Worm (Caenorhabditis elegans): ENCODE results near the gene F09E5.3.

The F09E5.3 gene

DNA sequence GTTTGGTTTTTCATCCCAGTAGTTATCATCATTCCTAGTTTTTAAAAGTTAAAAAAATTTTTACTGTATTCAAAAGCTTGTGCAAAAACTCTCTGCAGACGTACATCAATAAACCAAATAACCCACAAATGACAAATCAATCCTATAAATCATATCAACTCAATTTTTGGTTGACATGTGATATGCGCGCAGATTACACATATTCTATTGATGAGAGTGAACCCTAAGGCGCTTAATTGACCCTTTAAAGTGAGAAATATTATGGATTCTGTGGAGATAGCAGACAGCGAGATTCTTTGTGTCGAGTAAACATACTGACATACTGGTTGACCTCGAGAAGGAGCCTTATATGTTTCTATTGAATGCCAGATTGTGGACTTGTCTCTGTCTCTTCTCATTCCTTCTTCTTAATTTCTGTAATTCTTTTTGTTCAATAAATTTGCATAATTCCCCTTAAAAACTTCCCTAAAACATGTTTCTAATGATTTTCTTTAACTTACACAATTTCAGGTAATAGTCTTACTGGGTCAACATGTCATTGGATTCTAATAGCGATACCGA lies 42.5 kb downstream of the F09E5.3 start, which contains the start of gene EEED8.2:
EEED8.2 (plus strand) TSS at position 511 of the 561 bp plus-strand sequence.
- no peak for TF ChIP-seq unc-62 (GFP tag; optimal IDR thresholded peaks at IDR 0.05)

DNA sequence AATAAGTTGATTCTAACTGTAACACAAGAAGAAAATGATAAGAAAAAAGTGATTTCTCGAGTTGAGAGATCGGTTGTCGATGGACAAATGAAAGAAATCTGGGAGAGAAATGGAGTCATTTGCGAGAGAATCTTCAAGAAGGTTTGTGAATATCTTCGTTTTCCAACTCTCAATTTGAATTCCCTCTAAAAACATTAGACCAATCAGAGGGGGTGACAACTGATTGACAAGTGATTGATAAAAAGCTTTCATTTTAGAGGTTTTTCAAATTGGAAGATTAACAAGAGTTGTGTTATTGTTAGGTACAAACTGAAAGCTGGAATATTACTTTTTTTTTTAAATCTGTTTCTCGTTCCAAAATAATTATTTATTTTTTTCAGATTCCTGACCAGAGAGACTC lies 44.1 kb downstream of the F09E5.3 start:
- no peak for TF ChIP-seq unc-62 (GFP tag; optimal IDR thresholded peaks at IDR 0.05)

- no peak for TF ChIP-seq unc-62 (GFP tag; optimal IDR thresholded peaks at IDR 0.05)
These were observed 44.5 kb downstream of the F09E5.3 start for ce11 chrII:5418317-5418716.

DNA sequence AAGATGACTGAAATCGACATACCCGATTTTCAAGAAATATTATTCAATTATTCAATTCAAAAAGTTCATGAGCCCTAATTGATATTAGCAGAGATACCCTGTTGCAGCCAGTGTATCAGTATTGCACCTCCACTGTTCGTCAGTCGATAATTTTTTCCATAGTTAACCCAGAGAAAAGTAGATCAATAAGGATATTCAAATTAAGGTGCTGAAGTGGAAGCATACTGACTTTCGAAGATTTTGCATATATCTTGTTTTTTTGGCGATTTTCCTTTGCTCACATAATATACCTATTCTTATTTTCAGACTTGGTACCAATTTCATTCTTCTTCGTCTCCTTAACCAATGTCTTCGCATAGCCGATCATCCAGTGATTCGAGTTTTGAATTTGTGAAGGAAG lies 45.1 kb downstream of the F09E5.3 start, which contains the start of gene EEED8.15:
EEED8.15 (plus strand) TSS at position 301 of the 400 bp plus-strand sequence.
- TF ChIP-seq unc-62 (GFP tag; optimal IDR thresholded peaks at IDR 0.05) = no peak

DNA sequence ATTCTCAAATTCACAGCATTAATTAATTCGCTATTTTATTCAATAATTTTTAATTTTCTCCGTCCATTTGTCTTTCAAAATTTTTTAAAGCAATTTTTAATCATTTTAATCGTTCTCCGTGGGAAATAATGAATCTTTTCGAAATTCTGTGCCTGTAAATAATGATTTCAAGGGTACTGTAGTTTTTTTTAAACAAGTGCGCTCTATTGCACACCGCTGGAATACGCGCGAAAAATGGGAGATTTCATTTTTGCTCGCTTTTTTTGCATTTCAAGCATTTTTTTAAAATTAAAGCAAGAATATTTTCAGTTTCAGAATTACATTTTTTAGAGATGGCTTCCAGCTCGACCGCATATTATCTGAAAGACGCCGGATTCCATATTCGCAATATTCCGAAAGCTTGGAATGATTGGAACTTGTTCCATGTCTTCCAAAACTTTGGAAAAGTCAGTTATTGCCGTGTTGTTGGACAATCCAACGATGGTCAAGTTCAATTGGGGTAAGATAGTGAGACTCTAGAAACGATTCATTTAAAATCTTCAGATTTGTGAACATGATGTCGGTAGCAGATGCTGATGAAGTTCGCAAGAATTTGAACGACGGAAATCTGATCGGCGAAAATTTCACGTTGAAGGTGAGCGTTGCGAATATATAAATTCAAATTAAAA lies 47.3 kb downstream of the F09E5.3 start, which contains the start of gene tofu-6:
tofu-6 (plus strand) TSS at position 302 of the 668 bp plus-strand sequence.
- no peak for TF ChIP-seq unc-62 (GFP tag; optimal IDR thresholded peaks at IDR 0.05)

- TF ChIP-seq unc-62 (GFP tag; optimal IDR thresholded peaks at IDR 0.05) = no peak
These were observed 50.0 kb downstream of the F09E5.3 start, which contains the start of gene F07F6.7 for ce11 chrII:5423832-5424231. Gene F07F6.7, minus strand, starts transcription at chrII:5423858.

Measured in whole organism, dauer.